Fruit fly (Drosophila melanogaster) whole organism, embryonic: ENCODE data around the gene CG4880.

ENCODE experiments used
- Adf1 ChIP-seq: fragments of 200-800 bp; sonication (Bioruptor generic); IDR thresholded peaks from 2 replicates; pipeline ENCODE4 v1.3.6; 2022; ENCODE audit warnings: missing biosample characterization, missing genetic modification characterization
- Atf6 ChIP-seq: fragments of 200-800 bp; sonication (Bioruptor generic); IDR thresholded peaks from 2 replicates; pipeline ENCODE4 v1.3.6; 2022; ENCODE audit warnings: missing biosample characterization, missing genetic modification characterization
- BEAF-32 ChIP-seq: fragments of 200-800 bp; sonication (Bioruptor generic); optimal IDR thresholded peaks from 3 replicates; lab custom pipeline; 2017; ENCODE audit warnings: missing biosample characterization, missing genetic modification characterization, mild to moderate bottlenecking, moderate library complexity, missing genetic modification reagents
- Bgb ChIP-seq: fragments of 200-800 bp; sonication (Bioruptor generic); IDR thresholded peaks from 2 replicates; pipeline ENCODE4 v1.3.6; 2022; ENCODE audit warnings: missing biosample characterization, missing genetic modification characterization; ENCODE audit not compliant: partially characterized antibody
- CG10267 ChIP-seq: fragments of 200-800 bp; sonication (Bioruptor generic); optimal IDR thresholded peaks from 2 replicates; lab custom pipeline; 2018; ENCODE audit warnings: missing biosample characterization, mild to moderate bottlenecking, missing genetic modification characterization, moderate library complexity
- CG12104 ChIP-seq: fragments of 200-800 bp; sonication (Bioruptor generic); optimal IDR thresholded peaks from 3 replicates; lab custom pipeline; 2016; ENCODE audit warnings: missing biosample characterization, missing genetic modification characterization
- CG14441 ChIP-seq: fragments of 200-800 bp; sonication (Bioruptor generic); IDR thresholded peaks from 2 replicates; pipeline ENCODE4 v1.3.6; 2022; ENCODE audit warnings: missing biosample characterization, missing genetic modification characterization
- CG1529 ChIP-seq: fragments of 200-800 bp; sonication (Bioruptor generic); optimal IDR thresholded peaks from 3 replicates; lab custom pipeline; 2018; ENCODE audit warnings: missing biosample characterization, missing genetic modification characterization
- CG15514 ChIP-seq: fragments of 200-800 bp; sonication (Bioruptor generic); optimal IDR thresholded peaks from 3 replicates; lab custom pipeline; 2017; ENCODE audit warnings: missing biosample characterization, missing genetic modification characterization, mild to moderate bottlenecking, moderate library complexity, missing genetic modification reagents
- CG18619 ChIP-seq: fragments of 200-800 bp; sonication (Bioruptor generic); optimal IDR thresholded peaks from 3 replicates; lab custom pipeline; 2017; ENCODE audit warnings: missing biosample characterization, mild to moderate bottlenecking, missing genetic modification characterization
- CG4730 ChIP-seq: fragments of 200-800 bp; sonication (Bioruptor generic); IDR thresholded peaks from 2 replicates; pipeline ENCODE4 v1.3.6; 2022; ENCODE audit warnings: missing biosample characterization, missing genetic modification characterization
- CG6254 ChIP-seq: fragments of 200-800 bp; sonication (Bioruptor generic); optimal IDR thresholded peaks from 3 replicates; lab custom pipeline; 2017; ENCODE audit warnings: mild to moderate bottlenecking, missing biosample characterization, missing genetic modification reagents, missing genetic modification characterization
- CG7839 ChIP-seq: fragments of 200-800 bp; sonication (Bioruptor generic); optimal IDR thresholded peaks from 3 replicates; lab custom pipeline; 2018; ENCODE audit warnings: missing biosample characterization, mild to moderate bottlenecking, missing genetic modification characterization, moderate library complexity
- CG8089 ChIP-seq: fragments of 200-800 bp; sonication (Bioruptor generic); optimal IDR thresholded peaks from 3 replicates; lab custom pipeline; 2016; ENCODE audit warnings: missing biosample characterization, missing genetic modification characterization
- CG9215 ChIP-seq: fragments of 200-800 bp; sonication (Bioruptor generic); IDR thresholded peaks from 2 replicates; pipeline ENCODE4 v1.3.6; 2022; ENCODE audit warnings: missing biosample characterization, missing genetic modification characterization
- CG9609 ChIP-seq: fragments of 200-800 bp; sonication (Bioruptor generic); optimal IDR thresholded peaks from 3 replicates; lab custom pipeline; 2016; ENCODE audit warnings: missing biosample characterization, missing genetic modification characterization
- D19B ChIP-seq: fragments of 200-800 bp; sonication (Bioruptor generic); optimal IDR thresholded peaks from 2 replicates; lab custom pipeline; 2017; ENCODE audit warnings: missing biosample characterization, mild to moderate bottlenecking, missing genetic modification characterization
- Doc2 ChIP-seq: fragments of 200-800 bp; sonication (Bioruptor generic); IDR thresholded peaks from 2 replicates; pipeline ENCODE4 v1.3.6; 2022; ENCODE audit warnings: missing biosample characterization, missing genetic modification characterization
- ERR ChIP-seq: fragments of 200-800 bp; sonication (Bioruptor generic); optimal IDR thresholded peaks from 2 replicates; lab custom pipeline; 2016; ENCODE audit warnings: missing biosample characterization, missing genetic modification characterization
- Fer2 ChIP-seq: fragments of 200-800 bp; sonication (Bioruptor generic); optimal IDR thresholded peaks from 2 replicates; lab custom pipeline; 2018; ENCODE audit warnings: missing biosample characterization, mild to moderate bottlenecking, missing genetic modification characterization, moderate library complexity
- Hey ChIP-seq: fragments of 200-800 bp; sonication (Bioruptor generic); optimal IDR thresholded peaks from 3 replicates; lab custom pipeline; 2018; ENCODE audit warnings: missing biosample characterization, mild to moderate bottlenecking, missing genetic modification characterization
- Hmr ChIP-seq: fragments of 200-800 bp; sonication (Bioruptor generic); optimal IDR thresholded peaks from 3 replicates; lab custom pipeline; 2017; ENCODE audit warnings: mild to moderate bottlenecking, missing biosample characterization, missing genetic modification reagents, missing genetic modification characterization
- Hr78 ChIP-seq, 2 experiments: fragments of 200-800 bp in 1 of 2; fragments of >200 bp in 1 of 2; sonication (Bioruptor generic) in 1 of 2; optimal IDR thresholded peaks; 2 replicates each; lab custom pipeline; 2017 to 2019; ENCODE audit warnings: missing biosample characterization in 2 of 2, missing genetic modification characterization in 2 of 2, mild to moderate bottlenecking in 1 of 2, moderate library complexity in 1 of 2
- Kr ChIP-seq: fragments of 200-800 bp; sonication (Bioruptor generic); optimal IDR thresholded peaks from 2 replicates; lab custom pipeline; 2017; ENCODE audit warnings: missing biosample characterization, mild to moderate bottlenecking, missing genetic modification characterization
- Lpt ChIP-seq: fragments of >200 bp; optimal IDR thresholded peaks from 2 replicates; lab custom pipeline; 2018; ENCODE audit warnings: missing biosample characterization, missing genetic modification characterization
- NFAT ChIP-seq: fragments of 200-800 bp; sonication (Bioruptor generic); IDR thresholded peaks from 2 replicates; pipeline ENCODE4 v1.3.6; 2022; ENCODE audit warnings: missing biosample characterization, missing genetic modification characterization
- Nf-YB ChIP-seq: fragments of 200-800 bp; sonication (Bioruptor generic); optimal IDR thresholded peaks from 3 replicates; lab custom pipeline; 2019; ENCODE audit warnings: missing biosample characterization, mild to moderate bottlenecking, missing genetic modification characterization, moderate library complexity
- Tbp ChIP-seq: fragments of >200 bp; optimal IDR thresholded peaks from 2 replicates; lab custom pipeline; 2018; ENCODE audit warnings: missing biosample characterization, missing genetic modification characterization
- YL-1 ChIP-seq: fragments of 200-800 bp; sonication (Bioruptor generic); optimal IDR thresholded peaks from 3 replicates; lab custom pipeline; 2017; ENCODE audit warnings: missing biosample characterization, mild to moderate bottlenecking, missing genetic modification characterization
- ara ChIP-seq: fragments of 200-800 bp; sonication (Bioruptor generic); IDR thresholded peaks from 2 replicates; pipeline ENCODE4 v1.3.6; 2022; ENCODE audit warnings: missing biosample characterization, missing genetic modification characterization
- ase ChIP-seq: fragments of 200-800 bp; sonication (Bioruptor generic); IDR thresholded peaks from 3 replicates; pipeline ENCODE4 v1.3.6; 2022; ENCODE audit warnings: missing biosample characterization, missing genetic modification characterization
- az2 ChIP-seq: fragments of 200-800 bp; sonication (Bioruptor generic); optimal IDR thresholded peaks from 3 replicates; lab custom pipeline; 2016; ENCODE audit warnings: missing biosample characterization, missing genetic modification characterization
- bcd ChIP-seq: fragments of 200-800 bp; sonication (Bioruptor generic); optimal IDR thresholded peaks from 2 replicates; lab custom pipeline; 2017; ENCODE audit warnings: missing biosample characterization, mild to moderate bottlenecking, missing genetic modification characterization
- chinmo ChIP-seq: fragments of 200-800 bp; sonication (Bioruptor generic); IDR thresholded peaks from 4 replicates; pipeline ENCODE4 v1.3.6; 2022; ENCODE audit warnings: missing biosample characterization, missing genetic modification characterization; ENCODE audit not compliant: partially characterized antibody
- cwo ChIP-seq: fragments of 200-800 bp; sonication (Bioruptor generic); optimal IDR thresholded peaks from 3 replicates; lab custom pipeline; 2017; ENCODE audit warnings: missing biosample characterization, missing genetic modification characterization, mild to moderate bottlenecking, moderate library complexity, missing genetic modification reagents
- disco-r ChIP-seq: fragments of 200-800 bp; sonication (Bioruptor generic); optimal IDR thresholded peaks from 2 replicates; lab custom pipeline; 2016; ENCODE audit warnings: missing biosample characterization, missing genetic modification characterization
- esg ChIP-seq: fragments of 200-800 bp; sonication (Bioruptor generic); conservative IDR thresholded peaks from 2 replicates; pipeline ENCODE4 v1.3.6; 2022; ENCODE audit warnings: missing biosample characterization, missing genetic modification characterization
- fd96Cb ChIP-seq: fragments of 200-800 bp; sonication (Bioruptor generic); optimal IDR thresholded peaks from 2 replicates; lab custom pipeline; 2018; ENCODE audit warnings: missing biosample characterization, mild to moderate bottlenecking, missing genetic modification characterization, moderate library complexity
- gt ChIP-seq: fragments of 200-800 bp; sonication (Bioruptor generic); IDR thresholded peaks from 2 replicates; pipeline ENCODE4 v1.3.6; 2022; ENCODE audit warnings: missing biosample characterization, missing genetic modification characterization
- hth ChIP-seq: fragments of >200 bp; optimal IDR thresholded peaks from 2 replicates; lab custom pipeline; 2017; ENCODE audit warnings: inconsistent platforms
- insv ChIP-seq, 2 experiments: fragments of 200-800 bp; sonication (Bioruptor generic); optimal IDR thresholded peaks; 3 replicates each; lab custom pipeline; 2016 to 2018; ENCODE audit warnings: missing biosample characterization in 2 of 2, missing genetic modification characterization in 2 of 2
- nau ChIP-seq: fragments of 200-800 bp; sonication (Bioruptor generic); optimal IDR thresholded peaks from 3 replicates; lab custom pipeline; 2017; ENCODE audit warnings: missing biosample characterization, mild to moderate bottlenecking, missing genetic modification characterization, missing genetic modification reagents
- prd ChIP-seq, 3 experiments: fragments of >200 bp in 2 of 3; fragments of 200-800 bp in 1 of 3; sonication (Bioruptor generic) in 1 of 3; optimal IDR thresholded peaks in 2 of 3; IDR thresholded peaks in 1 of 3; 2 replicates in 2 of 3; 3 replicates in 1 of 3; pipeline versions ENCODE4 v1.3.6 to Lab custom; 2017 to 2022; ENCODE audit warnings: missing biosample characterization in 1 of 3, missing genetic modification characterization in 1 of 3
- row ChIP-seq: fragments of 200-800 bp; sonication (Bioruptor generic); IDR thresholded peaks from 3 replicates; pipeline ENCODE4 v1.3.6; 2022; ENCODE audit warnings: missing biosample characterization, missing genetic modification characterization
- sens ChIP-seq: fragments of 200-800 bp; sonication (Bioruptor generic); peaks from one replicate; lab custom pipeline; 2016; ENCODE audit warnings: missing biosample characterization, missing genetic modification characterization
- sna ChIP-seq: fragments of 200-800 bp; sonication (Bioruptor generic); IDR thresholded peaks from 2 replicates; pipeline ENCODE4 v1.3.6; 2022; ENCODE audit warnings: missing biosample characterization, missing genetic modification characterization; ENCODE audit not compliant: partially characterized antibody
- tgo ChIP-seq: fragments of 200-800 bp; sonication (Bioruptor generic); IDR thresholded peaks from 3 replicates; pipeline ENCODE4 v1.3.6; 2022; ENCODE audit warnings: missing biosample characterization, missing genetic modification characterization
- zen2 ChIP-seq: fragments of 200-800 bp; sonication (Bioruptor generic); IDR thresholded peaks from 3 replicates; pipeline ENCODE4 v1.3.6; 2022; ENCODE audit warnings: missing biosample characterization, missing genetic modification characterization; ENCODE audit not compliant: partially characterized antibody

The CG4880 gene

DNA sequence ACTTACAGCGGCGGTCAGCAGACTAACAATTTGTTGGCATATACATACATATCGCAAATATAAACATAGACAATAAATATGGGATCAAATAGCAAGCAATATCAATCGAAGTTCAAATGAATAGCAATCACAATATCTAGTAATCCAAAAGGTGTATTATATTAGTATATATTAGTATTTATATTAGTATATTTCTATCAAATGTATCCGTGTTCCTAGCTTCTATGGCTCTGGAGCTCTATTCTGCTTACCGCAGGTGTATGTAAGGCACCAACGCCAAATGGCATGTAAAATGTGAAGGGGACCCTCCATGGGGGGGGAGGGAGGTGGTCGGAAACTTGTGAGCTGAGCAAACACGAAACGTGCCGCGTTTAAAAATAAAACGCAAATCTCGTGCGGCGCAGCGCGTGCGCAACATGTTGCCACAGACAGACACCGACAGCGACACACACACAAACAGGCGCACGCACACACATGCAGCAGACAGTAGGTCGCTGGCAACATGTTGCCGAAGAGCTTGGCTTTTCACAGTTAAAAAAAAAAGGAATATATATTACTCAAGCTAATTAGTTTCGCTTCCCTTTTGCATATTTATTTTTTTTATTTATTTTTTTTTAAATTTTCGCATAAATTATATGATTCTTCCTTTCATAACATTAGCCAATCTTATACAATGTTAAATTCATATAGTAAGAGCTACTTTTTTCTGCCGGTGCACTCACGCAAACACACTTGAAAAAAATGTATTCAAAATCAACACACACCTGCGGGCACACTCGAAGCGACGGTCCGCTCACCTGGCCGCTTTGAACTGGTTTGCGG lies 44.1 kb downstream of the CG4880 start (continued):
- TF ChIP-seq CG1529, result no peak
- no peak for TF ChIP-seq nau
- no peak for TF ChIP-seq CG9609 (GFP tag; lab: Kevin White, UChicago)
- TF ChIP-seq CG14441 (GFP tag; lab: Robert Waterston, UW), result peak; percentile 72
- TF ChIP-seq Lpt (GFP tag; lab: Kevin White, UChicago), result no peak
- peak; percentile 42; the same call in 1 of the 4 replicates for TF ChIP-seq chinmo
- TF ChIP-seq CG12104 (GFP tag; lab: Kevin White, UChicago), result peak; percentile 50
- no peak for TF ChIP-seq hth (lab: Kevin White, UChicago)
- TF ChIP-seq CG8089, result no peak
- TF ChIP-seq Hey (tag; lab: Kevin White, UChicago), result no peak
- TF ChIP-seq Hmr (GFP tag; lab: Kevin White, UChicago), result peak; percentile 51
- TF ChIP-seq CG10267 (tag; lab: Kevin White, UChicago), result peak; percentile 54
- TF ChIP-seq CG7839 (tag; lab: Kevin White, UChicago), result peak; percentile 77
- no peak for TF ChIP-seq insv (GFP tag; optimal IDR thresholded peaks at IDR 0.05; lab: Kevin White, UChicago)
- no peak for TF ChIP-seq Nf-YB
- no peak for TF ChIP-seq Tbp (GFP tag; lab: Kevin White, UChicago)
- peak; percentile 27 for TF ChIP-seq Fer2
- TF ChIP-seq Atf6 (GFP tag; lab: Robert Waterston, UW), result peak; percentile 48; the same call in 1 of the 2 replicates
- TF ChIP-seq sens (GFP tag; lab: Kevin White, UChicago), result peak; percentile 91
- no peak for TF ChIP-seq prd (optimal IDR thresholded peaks at IDR 0.05; lab: Kevin White, UChicago)
- TF ChIP-seq prd (GFP tag; IDR thresholded peaks at IDR 0.05; lab: Robert Waterston, UW), result peak; percentile 71
- TF ChIP-seq YL-1 (GFP tag; lab: Kevin White, UChicago), result no peak
- TF ChIP-seq CG9215 (GFP tag; lab: Robert Waterston, UW), result peak; percentile 44
- TF ChIP-seq Doc2 (GFP tag; lab: Robert Waterston, UW), result no peak
- peak; percentile 54 for TF ChIP-seq CG6254 (GFP tag; lab: Kevin White, UChicago)
- peak; percentile 36 for TF ChIP-seq az2 (GFP tag; lab: Kevin White, UChicago)
- TF ChIP-seq zen2, result no peak
- TF ChIP-seq CG18619 (GFP tag; lab: Kevin White, UChicago), result peak; percentile 31
- peak; percentile 74 for TF ChIP-seq tgo (GFP tag; lab: Robert Waterston, UW)
- TF ChIP-seq ara (GFP tag; lab: Robert Waterston, UW), result peak; percentile 57; the same call in 1 of the 2 replicates
- TF ChIP-seq Bgb (GFP tag; lab: Robert Waterston, UW), result no peak; the same call in 1 of the 2 replicates
- no peak for TF ChIP-seq Hr78 (GFP tag; optimal IDR thresholded peaks at IDR 0.05; lab: Kevin White, UChicago)
- TF ChIP-seq disco-r (GFP tag; lab: Kevin White, UChicago), result no peak
- TF ChIP-seq Adf1 (GFP tag; lab: Robert Waterston, UW), result no peak
- peak; percentile 67 for TF ChIP-seq esg (GFP tag; lab: Robert Waterston, UW)
- peak; percentile 14 for TF ChIP-seq D19B (GFP tag; lab: Kevin White, UChicago)
- no peak for TF ChIP-seq Kr (GFP tag; lab: Kevin White, UChicago)
- TF ChIP-seq BEAF-32 (GFP tag; lab: Kevin White, UChicago), result no peak
- peak; percentile 44; the same call in 1 of the 2 replicates for TF ChIP-seq gt (GFP tag; lab: Robert Waterston, UW)
- TF ChIP-seq ase, result peak; percentile 60; the same call in 1 of the 3 replicates
- peak; percentile 75 for TF ChIP-seq row
- peak; percentile 99 for TF ChIP-seq cwo (GFP tag; lab: Kevin White, UChicago)
- TF ChIP-seq CG15514, result peak; percentile 38
- TF ChIP-seq CG4730 (GFP tag; lab: Robert Waterston, UW), result peak; percentile 66
- TF ChIP-seq NFAT (GFP tag; lab: Robert Waterston, UW), result peak; percentile 57
- no peak for TF ChIP-seq sna
- TF ChIP-seq fd96Cb (tag; lab: Kevin White, UChicago), result peak; percentile 68
- TF ChIP-seq ERR, result no peak
- TF ChIP-seq bcd (GFP tag; lab: Kevin White, UChicago), result peak; percentile 67
